Fruit fly (Drosophila melanogaster): ENCODE measurements around the gene fd102C.

DNA sequence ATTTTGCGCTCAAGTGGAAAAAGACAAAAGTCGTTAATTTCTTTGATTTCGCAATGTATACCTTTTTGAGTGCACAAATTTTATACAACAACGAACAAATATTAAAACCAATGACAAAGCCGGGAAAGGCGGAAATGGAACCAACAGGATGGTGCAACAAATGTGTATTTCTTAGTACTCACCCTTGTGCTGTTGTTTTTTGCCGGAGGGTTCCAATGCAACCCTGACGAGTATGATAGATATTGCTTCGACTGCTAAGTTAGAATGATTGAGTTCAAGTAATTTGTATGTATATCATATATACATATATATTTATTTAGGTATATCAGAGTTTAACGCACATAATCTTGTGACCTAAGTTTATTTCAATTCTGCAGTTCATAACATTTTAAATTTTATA lies 10.7 kb upstream of the fd102C start:
- TF ChIP-seq jim (GFP tag; optimal IDR thresholded peaks at IDR 0.05) (no peak), pan (optimal IDR thresholded peaks at IDR 0.05) (no peak), sage (GFP tag; optimal IDR thresholded peaks at IDR 0.05) (no peak), Sp1 (GFP tag; optimal IDR thresholded peaks at IDR 0.05) (no peak), h (GFP tag; optimal IDR thresholded peaks at IDR 0.05) (no peak), Hr78 (GFP tag; optimal IDR thresholded peaks at IDR 0.05) (no peak), psq (GFP tag; optimal IDR thresholded peaks at IDR 0.05) (no peak), Myc (optimal IDR thresholded peaks at IDR 0.05) (no peak), lola (GFP tag; optimal IDR thresholded peaks at IDR 0.05) (no peak)

Measured in whole organism, wandering third instar larva.